Worm (Caenorhabditis elegans) whole organism, L1 larva: ENCODE data around the gene clec-161.
A peak's percentile ranks its signal among the peaks of the same experiment; 100 is the strongest.

ENCODE experiments used
- C34B4.2 ChIP-seq: sonication (generic microtip); optimal IDR thresholded peaks from 2 replicates; lab custom pipeline; 2017; ENCODE audit warnings: mild to moderate bottlenecking, missing genetic modification characterization, missing compliant biosample characterization
- F16B12.6 ChIP-seq: fragments of 150-350 bp; optimal IDR thresholded peaks from 2 replicates; lab custom pipeline; 2014; ENCODE audit warnings: missing biosample characterization, missing genetic modification characterization
- aly-2 ChIP-seq: fragments of 150-350 bp; optimal IDR thresholded peaks from 2 replicates; lab custom pipeline; 2014; ENCODE audit warnings: missing biosample characterization, missing genetic modification characterization
- blmp-1 ChIP-seq: fragments of 150-350 bp; optimal IDR thresholded peaks from 2 replicates; lab custom pipeline; 2014; ENCODE audit warnings: missing biosample characterization, missing genetic modification characterization
- ceh-63 ChIP-seq: fragments of 200-800 bp; sonication (Bioruptor generic); optimal IDR thresholded peaks from 2 replicates; lab custom pipeline; 2018; ENCODE audit warnings: mild to moderate bottlenecking, missing genetic modification characterization, missing compliant biosample characterization
- ceh-8 ChIP-seq: fragments of 200-800 bp; sonication (Bioruptor generic); optimal IDR thresholded peaks from 2 replicates; lab custom pipeline; 2018; ENCODE audit warnings: mild to moderate bottlenecking, missing genetic modification characterization, moderate library complexity, missing compliant biosample characterization
- ces-1 ChIP-seq: fragments of 150-350 bp; optimal IDR thresholded peaks from 2 replicates; lab custom pipeline; 2014; ENCODE audit warnings: missing biosample characterization, missing genetic modification reagents, missing genetic modification characterization
- dpl-1 ChIP-seq, 3 experiments: fragments of 150-350 bp in 2 of 3; sonication (generic microtip) in 1 of 3; optimal IDR thresholded peaks; 2 replicates each; lab custom pipeline; 2014 to 2017; ENCODE audit warnings: missing biosample characterization in 3 of 3, missing genetic modification characterization in 3 of 3, missing genetic modification reagents in 3 of 3
- dsc-1 ChIP-seq: sonication (generic microtip); optimal IDR thresholded peaks from 2 replicates; lab custom pipeline; 2016; ENCODE audit warnings: mild to moderate bottlenecking, missing genetic modification characterization, missing compliant biosample characterization
- efl-1 ChIP-seq, 4 experiments: fragments of 150-350 bp; optimal IDR thresholded peaks in 3 of 4; peaks in 1 of 4; 1 replicate in 1 of 4; 2 replicates in 3 of 4; lab custom pipeline; 2014; ENCODE audit warnings: missing biosample characterization in 2 of 4, missing genetic modification characterization in 2 of 4, missing genetic modification reagents in 2 of 4
- egl-13 ChIP-seq: sonication (generic microtip); optimal IDR thresholded peaks from 2 replicates; lab custom pipeline; 2016; ENCODE audit warnings: missing genotype, missing genetic modification reagents, missing genetic modification characterization, missing compliant biosample characterization
- elt-2 ChIP-seq: sonication (generic microtip); optimal IDR thresholded peaks from 2 replicates; lab custom pipeline; 2016; ENCODE audit warnings: missing genetic modification characterization, mild to moderate bottlenecking, inconsistent platforms, missing compliant biosample characterization, missing genetic modification reagents
- elt-3 ChIP-seq, 6 experiments: fragments of 150-350 bp in 1 of 6; sonication (generic microtip); optimal IDR thresholded peaks; 2 replicates each; lab custom pipeline; 2017 to 2018; ENCODE audit warnings: missing biosample characterization in 6 of 6, missing genetic modification characterization in 6 of 6, inconsistent platforms in 1 of 6
- fkh-10 ChIP-seq: sonication (generic microtip); optimal IDR thresholded peaks from 2 replicates; lab custom pipeline; 2017; ENCODE audit warnings: missing biosample characterization, missing genetic modification reagents, missing genetic modification characterization
- fkh-4 ChIP-seq: sonication (generic microtip); optimal IDR thresholded peaks from 2 replicates; lab custom pipeline; 2016; ENCODE audit warnings: missing compliant biosample characterization, missing genetic modification characterization, borderline replicate concordance
- grh-1 ChIP-seq: fragments of 200-800 bp; sonication (Bioruptor generic); IDR thresholded peaks from 2 replicates; pipeline ENCODE4 v1.3.6; 2022; ENCODE audit warnings: missing genetic modification reagents, missing genetic modification characterization, missing compliant biosample characterization
- hlh-17 ChIP-seq: fragments of 200-800 bp; sonication (Bioruptor generic); optimal IDR thresholded peaks from 2 replicates; lab custom pipeline; 2018; ENCODE audit warnings: missing genetic modification characterization, mild to moderate bottlenecking, missing compliant biosample characterization, moderate library complexity, borderline replicate concordance
- hpl-2 ChIP-seq: fragments of 150-350 bp; optimal IDR thresholded peaks from 2 replicates; lab custom pipeline; 2014; ENCODE audit warnings: missing biosample characterization, missing genetic modification reagents, missing genetic modification characterization
- irx-1 ChIP-seq: sonication (generic microtip); optimal IDR thresholded peaks from 2 replicates; lab custom pipeline; 2016; ENCODE audit warnings: missing genetic modification characterization, missing compliant biosample characterization
- lin-14 ChIP-seq: fragments of 200-800 bp; sonication (Bioruptor generic); optimal IDR thresholded peaks from 2 replicates; lab custom pipeline; 2018; ENCODE audit warnings: mild to moderate bottlenecking, missing genetic modification characterization, moderate library complexity, missing compliant biosample characterization
- lin-35 ChIP-seq, 2 experiments: fragments of 150-350 bp; optimal IDR thresholded peaks; 2 replicates each; lab custom pipeline; 2014; ENCODE audit warnings: missing biosample characterization in 2 of 2, missing genetic modification characterization in 2 of 2, missing genetic modification reagents in 2 of 2
- lir-3 ChIP-seq: sonication (generic microtip); optimal IDR thresholded peaks from 2 replicates; lab custom pipeline; 2016; ENCODE audit warnings: mild to moderate bottlenecking, missing genetic modification characterization, moderate library complexity, missing compliant biosample characterization; ENCODE audit not compliant: poor library complexity
- nhr-12 ChIP-seq: sonication (generic microtip); optimal IDR thresholded peaks from 2 replicates; lab custom pipeline; 2017; ENCODE audit warnings: missing biosample characterization, missing genetic modification characterization
- nhr-19 ChIP-seq: fragments of 200-800 bp; sonication (Bioruptor generic); conservative IDR thresholded peaks from 2 replicates; pipeline ENCODE4 v1.3.6; 2022; ENCODE audit warnings: missing genetic modification characterization, missing compliant biosample characterization
- nhr-20 ChIP-seq: sonication (generic microtip); optimal IDR thresholded peaks from 2 replicates; lab custom pipeline; 2016; ENCODE audit warnings: mild to moderate bottlenecking, missing genetic modification characterization, missing compliant biosample characterization
- nhr-237 ChIP-seq: fragments of 150-350 bp; optimal IDR thresholded peaks from 2 replicates; lab custom pipeline; 2014; ENCODE audit warnings: missing biosample characterization, missing genetic modification characterization
- nhr-84 ChIP-seq: sonication (generic microtip); optimal IDR thresholded peaks from 2 replicates; lab custom pipeline; 2017; ENCODE audit warnings: missing biosample characterization, missing genetic modification characterization
- pqm-1 ChIP-seq: sonication (generic microtip); optimal IDR thresholded peaks from 3 replicates; lab custom pipeline; 2017; ENCODE audit warnings: missing biosample characterization, missing genetic modification characterization
- snu-23 ChIP-seq: sonication (generic microtip); optimal IDR thresholded peaks from 2 replicates; lab custom pipeline; 2016; ENCODE audit warnings: missing genetic modification characterization, missing compliant biosample characterization
- sox-4 ChIP-seq: sonication (generic microtip); optimal IDR thresholded peaks from 2 replicates; lab custom pipeline; 2016; ENCODE audit warnings: missing genetic modification characterization, missing compliant biosample characterization
- sup-37 ChIP-seq: fragments of 200-800 bp; sonication (Bioruptor generic); optimal IDR thresholded peaks from 2 replicates; lab custom pipeline; 2018; ENCODE audit warnings: mild to moderate bottlenecking, missing genetic modification characterization, missing compliant biosample characterization
- tbx-2 ChIP-seq: sonication (generic microtip); optimal IDR thresholded peaks from 2 replicates; lab custom pipeline; 2016; ENCODE audit warnings: missing genetic modification characterization, missing compliant biosample characterization
- tlp-1 ChIP-seq: fragments of 150-350 bp; optimal IDR thresholded peaks from 2 replicates; lab custom pipeline; 2014; ENCODE audit warnings: missing biosample characterization, missing genetic modification characterization
- unc-130 ChIP-seq: fragments of 150-350 bp; optimal IDR thresholded peaks from 2 replicates; lab custom pipeline; 2017; ENCODE audit warnings: missing biosample characterization, missing genetic modification characterization, inconsistent platforms
- unc-30 ChIP-seq: sonication (generic microtip); optimal IDR thresholded peaks from 2 replicates; lab custom pipeline; 2017; ENCODE audit warnings: missing biosample characterization, missing genetic modification characterization
- unc-62 ChIP-seq: fragments of 150-350 bp; optimal IDR thresholded peaks from 2 replicates; lab custom pipeline; 2014; ENCODE audit warnings: missing biosample characterization, missing genetic modification reagents, missing genetic modification characterization
- unc-86 ChIP-seq: sonication (generic microtip); optimal IDR thresholded peaks from 2 replicates; lab custom pipeline; 2016; ENCODE audit warnings: missing genetic modification characterization, missing compliant biosample characterization
- unc-98 ChIP-seq: fragments of 200-800 bp; sonication (Bioruptor generic); IDR thresholded peaks from 2 replicates; pipeline ENCODE4 v1.3.6; 2022; ENCODE audit warnings: missing genetic modification characterization, missing compliant biosample characterization
- vab-15 ChIP-seq: sonication (generic microtip); optimal IDR thresholded peaks from 2 replicates; lab custom pipeline; 2017; ENCODE audit warnings: missing genotype, mild to moderate bottlenecking, missing genetic modification characterization, missing compliant biosample characterization
- xbp-1 ChIP-seq: sonication (generic microtip); optimal IDR thresholded peaks from 2 replicates; lab custom pipeline; 2016; ENCODE audit warnings: missing genetic modification characterization, missing compliant biosample characterization
- zag-1 ChIP-seq: fragments of 150-350 bp; optimal IDR thresholded peaks from 2 replicates; lab custom pipeline; 2014; ENCODE audit warnings: missing biosample characterization, missing genetic modification characterization
- zip-4 ChIP-seq: fragments of 200-800 bp; sonication (Bioruptor generic); optimal IDR thresholded peaks from 2 replicates; lab custom pipeline; 2018; ENCODE audit warnings: mild to moderate bottlenecking, missing genetic modification characterization, moderate library complexity, missing compliant biosample characterization
- ztf-11 ChIP-seq, 2 experiments: sonication (generic microtip); optimal IDR thresholded peaks; 2 replicates each; lab custom pipeline; 2016 to 2017; ENCODE audit warnings: missing genetic modification characterization in 2 of 2, missing biosample characterization in 1 of 2, missing compliant biosample characterization in 1 of 2

The clec-161 gene

ce11 chrIII:9638159-9638754 lies 29.7 kb upstream of the clec-161 start:
- TF ChIP-seq ces-1 (GFP tag; lab: Kevin White, UChicago) (no peak), nhr-20 (tag; lab: Kevin White, UChicago) (peak; percentile 10), unc-98 (GFP tag; lab: Robert Waterston, UW) (no peak), efl-1 (optimal IDR thresholded peaks at IDR 0.05; lab: Kevin White, UChicago) (no peak), efl-1 (GFP tag; optimal IDR thresholded peaks at IDR 0.05 in 1 of 2; lab: Kevin White, UChicago) (peak in 1 of 2 experiments; percentile 80), zip-4 (GFP tag; lab: Kevin White, UChicago) (no peak), dpl-1 (GFP tag; optimal IDR thresholded peaks at IDR 0.05; lab: Kevin White, UChicago) (no peak), pqm-1 (tag; lab: Kevin White, UChicago) (no peak), blmp-1 (tag; lab: Kevin White, UChicago) (peak; percentile 2), lin-35 (GFP tag; optimal IDR thresholded peaks at IDR 0.05; lab: Kevin White, UChicago) (peak in 1 of 2 experiments; percentile 43), lin-14 (GFP tag; lab: Kevin White, UChicago) (peak; percentile 20), nhr-84 (tag; lab: Kevin White, UChicago) (no peak), elt-2 (tag; lab: Kevin White, UChicago) (peak; percentile 82)

DNA sequence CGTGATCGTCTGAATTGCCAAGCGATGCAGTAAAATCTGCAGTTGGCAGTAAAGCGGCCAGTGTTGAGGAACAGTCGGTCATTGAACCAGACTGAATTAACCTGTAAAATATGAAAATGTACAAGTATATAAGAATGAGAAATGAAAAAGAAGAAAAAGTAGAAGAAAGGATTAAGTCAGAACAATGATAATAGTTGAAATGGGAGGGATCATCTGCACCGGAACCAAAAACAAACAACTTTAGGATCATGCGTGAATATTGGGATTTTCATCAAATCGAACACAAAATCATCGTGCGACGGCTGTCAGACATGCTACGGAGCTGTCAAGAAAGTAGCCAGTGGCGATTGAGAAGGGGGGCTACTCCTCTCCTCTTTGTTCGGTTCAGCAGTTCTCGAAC lies 28.5 kb upstream of the clec-161 start, which contains the start of gene gei-13:
gei-13 (minus strand) TSS at position 101 of the 400 bp plus-strand sequence.
- no peak for TF ChIP-seq hlh-17 (GFP tag; lab: Kevin White, UChicago)
- no peak for TF ChIP-seq efl-1 (optimal IDR thresholded peaks at IDR 0.05; lab: Kevin White, UChicago)
- peak in 1 of 2 experiments; percentile 78 for TF ChIP-seq efl-1 (GFP tag; optimal IDR thresholded peaks at IDR 0.05 in 1 of 2; lab: Kevin White, UChicago)
- TF ChIP-seq, all 84 proteins: peak for 1

DNA sequence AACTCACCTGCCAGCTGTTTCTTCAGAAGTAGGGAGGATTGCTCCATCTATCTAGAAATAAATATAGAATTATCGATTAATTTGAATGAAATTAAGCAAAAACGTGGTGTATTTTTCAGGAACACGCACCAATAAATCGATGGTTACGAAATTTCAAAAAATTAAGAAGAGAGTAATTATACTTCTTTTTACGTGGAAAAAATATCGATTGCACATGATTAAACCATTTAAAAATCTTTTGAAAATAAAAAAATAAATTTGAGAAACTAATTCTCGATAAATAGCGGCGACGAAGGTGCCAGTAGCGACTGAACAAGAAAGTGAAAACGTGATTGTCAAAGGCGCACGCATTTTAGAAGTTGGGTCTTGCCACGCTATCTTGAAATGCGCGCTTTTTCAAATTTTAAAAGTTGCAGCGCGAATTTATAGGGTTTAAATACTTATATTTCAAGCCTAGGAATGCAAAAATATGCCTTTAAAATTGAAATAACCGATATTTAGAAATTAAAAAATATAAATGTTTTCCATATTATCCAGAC lies 22.6 kb upstream of the clec-161 start, which contains the start of gene ubc-7:
ubc-7 (minus strand) TSS at position 51 of the 539 bp plus-strand sequence.
- TF ChIP-seq vab-15 (tag; lab: Kevin White, UChicago) (no peak), sup-37 (GFP tag; lab: Kevin White, UChicago) (no peak), ztf-11 (tag; optimal IDR thresholded peaks at IDR 0.05; lab: Kevin White, UChicago) (no peak), lin-35 (GFP tag; optimal IDR thresholded peaks at IDR 0.05; lab: Kevin White, UChicago) (peak; percentile 99), nhr-12 (tag; lab: Kevin White, UChicago) (peak; percentile 2), hlh-17 (GFP tag; lab: Kevin White, UChicago) (no peak), irx-1 (tag; lab: Kevin White, UChicago) (peak; percentile 67), aly-2 (peak; percentile 15), fkh-10 (GFP tag; lab: Kevin White, UChicago) (peak; percentile 25), tbx-2 (peak; percentile 85), sox-4 (peak; percentile 51), unc-62 (GFP tag; lab: Kevin White, UChicago) (no peak), nhr-19 (GFP tag; lab: Robert Waterston, UW) (peak; percentile 85), hpl-2 (GFP tag; lab: Kevin White, UChicago) (no peak), ceh-63 (GFP tag; lab: Kevin White, UChicago) (no peak), tlp-1 (tag; lab: Kevin White, UChicago) (no peak), lir-3 (tag; lab: Kevin White, UChicago) (peak; percentile 69), unc-98 (GFP tag; lab: Robert Waterston, UW) (no peak), fkh-4 (tag; lab: Kevin White, UChicago) (no peak), C34B4.2 (no peak), dpl-1 (GFP tag; optimal IDR thresholded peaks at IDR 0.05; lab: Kevin White, UChicago) (peak; percentile 98 to 99 (median 99)), zip-4 (GFP tag; lab: Kevin White, UChicago) (no peak), xbp-1 (tag; lab: Kevin White, UChicago) (peak; percentile 79), dsc-1 (tag; lab: Kevin White, UChicago) (peak; percentile 67), F16B12.6 (tag; lab: Kevin White, UChicago) (peak; percentile 65), ceh-8 (GFP tag; lab: Kevin White, UChicago) (no peak), zag-1 (tag; lab: Kevin White, UChicago) (no peak), nhr-237 (tag; lab: Kevin White, UChicago) (peak; percentile 55), pqm-1 (tag; lab: Kevin White, UChicago) (no peak), egl-13 (tag; lab: Kevin White, UChicago) (peak; percentile 53), elt-2 (tag; lab: Kevin White, UChicago) (peak; percentile 38), snu-23 (GFP tag; lab: Kevin White, UChicago) (peak; percentile 89), unc-86 (tag; lab: Kevin White, UChicago) (peak; percentile 74), nhr-84 (tag; lab: Kevin White, UChicago) (no peak), grh-1 (GFP tag; lab: Robert Waterston, UW) (peak; percentile 76), elt-3 (tag; optimal IDR thresholded peaks at IDR 0.05; lab: Kevin White, UChicago) (peak in 3 of 6 experiments; percentile 20 to 92 (median 74)), unc-30 (tag; lab: Kevin White, UChicago) (no peak), unc-130 (tag; lab: Kevin White, UChicago) (peak; percentile 88)
